Worm (Caenorhabditis elegans) whole organism, L4 larva: ENCODE measurements around the gene W05H9.2.
A peak's percentile ranks its signal among the peaks of the same experiment; 100 is the strongest.

Source experiments
- D1046.2 ChIP-seq: fragments of 200-800 bp; sonication (Bioruptor generic); IDR thresholded peaks from 2 replicates; pipeline ENCODE4 v1.3.6; 2022; ENCODE audit warnings: missing genetic modification characterization, missing compliant biosample characterization
- F10B5.3 ChIP-seq: sonication (generic microtip); optimal IDR thresholded peaks from 2 replicates; lab custom pipeline; 2016; ENCODE audit warnings: mild to moderate bottlenecking, missing genetic modification characterization, missing compliant biosample characterization
- F37D6.2 ChIP-seq: sonication (generic microtip); optimal IDR thresholded peaks from 2 replicates; lab custom pipeline; 2016; ENCODE audit warnings: mild to moderate bottlenecking, missing genetic modification characterization, missing compliant biosample characterization
- T26A8.4 ChIP-seq: fragments of 200-800 bp; sonication (Bioruptor generic); IDR thresholded peaks from 2 replicates; pipeline ENCODE4 v1.3.6; 2022; ENCODE audit warnings: missing genetic modification characterization, missing compliant biosample characterization
- Y48G9A.11 ChIP-seq: fragments of 200-800 bp; sonication (Bioruptor generic); IDR thresholded peaks from 2 replicates; pipeline ENCODE4 v1.3.6; 2022; ENCODE audit warnings: missing genetic modification reagents, missing genetic modification characterization, missing compliant biosample characterization
- Y75B8A.6 ChIP-seq: fragments of 200-800 bp; sonication (Bioruptor generic); IDR thresholded peaks from 2 replicates; pipeline ENCODE4 v1.3.6; 2022; ENCODE audit warnings: missing genetic modification reagents, missing genetic modification characterization, missing compliant biosample characterization
- aha-1 ChIP-seq: fragments of 150-350 bp; peaks from one replicate; lab custom pipeline; 2014; ENCODE audit warnings: missing biosample characterization, missing genetic modification characterization
- arid-1 ChIP-seq: fragments of 200-800 bp; sonication (Bioruptor generic); conservative IDR thresholded peaks from 2 replicates; pipeline ENCODE4 v1.3.6; 2022; ENCODE audit warnings: missing genetic modification reagents, missing genetic modification characterization, missing compliant biosample characterization
- ceh-28 ChIP-seq: fragments of 150-350 bp; optimal IDR thresholded peaks from 2 replicates; lab custom pipeline; 2014; ENCODE audit warnings: missing biosample characterization, missing genetic modification reagents, missing genetic modification characterization
- ceh-32 ChIP-seq: sonication (generic microtip); optimal IDR thresholded peaks from 2 replicates; lab custom pipeline; 2016; ENCODE audit warnings: mild to moderate bottlenecking, missing genetic modification characterization, missing compliant biosample characterization; ENCODE audit not compliant: poor library complexity
- ceh-82 ChIP-seq: sonication (generic microtip); optimal IDR thresholded peaks from 2 replicates; lab custom pipeline; 2017; ENCODE audit warnings: missing biosample characterization, missing genetic modification characterization
- daf-16 ChIP-seq, 3 experiments: sonication (generic microtip); optimal IDR thresholded peaks; 2 replicates each; lab custom pipeline; 2016 to 2017; ENCODE audit warnings: missing genetic modification characterization in 3 of 3, missing genetic modification reagents in 3 of 3, mild to moderate bottlenecking in 2 of 3, missing compliant biosample characterization in 2 of 3, missing biosample characterization in 1 of 3, moderate library complexity in 1 of 3
- dmd-6 ChIP-seq: fragments of 200-800 bp; sonication (Bioruptor generic); IDR thresholded peaks from 2 replicates; pipeline ENCODE4 v1.3.6; 2022; ENCODE audit warnings: missing genetic modification reagents, missing genetic modification characterization, missing compliant biosample characterization
- dmd-9 ChIP-seq: fragments of 200-800 bp; sonication (Bioruptor generic); IDR thresholded peaks from 2 replicates; pipeline ENCODE4 v1.3.6; 2022; ENCODE audit warnings: missing genetic modification reagents, missing genetic modification characterization, missing compliant biosample characterization
- dpl-1 ChIP-seq: fragments of 150-350 bp; optimal IDR thresholded peaks from 2 replicates; lab custom pipeline; 2014; ENCODE audit warnings: missing biosample characterization, missing genetic modification reagents, missing genetic modification characterization
- dve-1 ChIP-seq: sonication (generic microtip); optimal IDR thresholded peaks from 2 replicates; lab custom pipeline; 2017; ENCODE audit warnings: antibody characterized with exemption, mild to moderate bottlenecking, missing genetic modification characterization, missing compliant biosample characterization; ENCODE audit not compliant: insufficient read depth
- egl-27 ChIP-seq: sonication (generic microtip); optimal IDR thresholded peaks from 3 replicates; lab custom pipeline; 2017; ENCODE audit warnings: missing biosample characterization, missing genetic modification reagents, missing genetic modification characterization
- fkh-10 ChIP-seq: fragments of 150-350 bp; optimal IDR thresholded peaks from 2 replicates; lab custom pipeline; 2014; ENCODE audit warnings: missing biosample characterization, missing genetic modification reagents, missing genetic modification characterization
- gei-8 ChIP-seq: fragments of 200-800 bp; sonication (Bioruptor generic); optimal IDR thresholded peaks from 2 replicates; lab custom pipeline; 2018; ENCODE audit warnings: mild to moderate bottlenecking, missing genetic modification characterization, missing compliant biosample characterization
- hlh-11 ChIP-seq: fragments of 200-800 bp; sonication (Bioruptor generic); optimal IDR thresholded peaks from 2 replicates; lab custom pipeline; 2018; ENCODE audit warnings: mild to moderate bottlenecking, missing genetic modification characterization, missing compliant biosample characterization
- hlh-30 ChIP-seq: sonication (generic microtip); optimal IDR thresholded peaks from 2 replicates; lab custom pipeline; 2017; ENCODE audit warnings: antibody characterized with exemption, mild to moderate bottlenecking, missing genetic modification characterization, missing compliant biosample characterization; ENCODE audit not compliant: insufficient read depth
- hmg-1.1 ChIP-seq: fragments of 200-800 bp; sonication (Bioruptor generic); IDR thresholded peaks from 2 replicates; pipeline ENCODE4 v1.3.6; 2022; ENCODE audit warnings: missing genetic modification reagents, missing genetic modification characterization, missing compliant biosample characterization
- jun-1 ChIP-seq: fragments of 150-350 bp; optimal IDR thresholded peaks from 2 replicates; lab custom pipeline; 2014; ENCODE audit warnings: missing biosample characterization, missing genetic modification reagents, missing genetic modification characterization
- lin-13 ChIP-seq: fragments of 150-350 bp; optimal IDR thresholded peaks from 2 replicates; lab custom pipeline; 2014; ENCODE audit warnings: missing biosample characterization, missing genetic modification reagents, missing genetic modification characterization
- lsy-2 ChIP-seq, 2 experiments: fragments of 150-350 bp in 1 of 2; sonication (generic microtip) in 1 of 2; optimal IDR thresholded peaks; 2 replicates each; lab custom pipeline; 2014 to 2017; ENCODE audit warnings: missing biosample characterization in 2 of 2, missing genetic modification characterization in 2 of 2
- madf-9 ChIP-seq: fragments of 200-800 bp; sonication (Bioruptor generic); conservative IDR thresholded peaks from 2 replicates; pipeline ENCODE4 v1.3.6; 2022; ENCODE audit warnings: missing genetic modification reagents, missing genetic modification characterization, missing compliant biosample characterization
- mdl-1 ChIP-seq, 2 experiments: fragments of 150-350 bp in 1 of 2; sonication (generic microtip) in 1 of 2; optimal IDR thresholded peaks; 2 replicates each; lab custom pipeline; 2014 to 2017; ENCODE audit warnings: missing biosample characterization in 2 of 2, missing genetic modification characterization in 2 of 2
- mdt-29 ChIP-seq: fragments of 200-800 bp; sonication (Bioruptor generic); IDR thresholded peaks from 2 replicates; pipeline ENCODE4 v1.3.6; 2022; ENCODE audit warnings: missing genetic modification reagents, missing genetic modification characterization, missing compliant biosample characterization
- mep-1 ChIP-seq: fragments of 150-350 bp; sonication (generic microtip); optimal IDR thresholded peaks from 3 replicates; lab custom pipeline; 2014; ENCODE audit warnings: missing biosample characterization, missing genetic modification characterization
- mes-2 ChIP-seq: sonication (generic microtip); optimal IDR thresholded peaks from 2 replicates; lab custom pipeline; 2016; ENCODE audit warnings: missing genotype, mild to moderate bottlenecking, missing genetic modification characterization, missing compliant biosample characterization; ENCODE audit not compliant: poor library complexity, severe bottlenecking
- nhr-11 ChIP-seq: fragments of 150-350 bp; optimal IDR thresholded peaks from 2 replicates; lab custom pipeline; 2014; ENCODE audit warnings: missing biosample characterization, missing genetic modification characterization
- nhr-237 ChIP-seq: sonication (generic microtip); optimal IDR thresholded peaks from 2 replicates; lab custom pipeline; 2017; ENCODE audit warnings: missing biosample characterization, missing genetic modification characterization
- nhr-25 ChIP-seq: sonication (generic microtip); optimal IDR thresholded peaks from 2 replicates; lab custom pipeline; 2017; ENCODE audit warnings: missing genetic modification characterization, mild to moderate bottlenecking, missing compliant biosample characterization, antibody characterized with exemption, moderate library complexity, borderline replicate concordance; ENCODE audit not compliant: insufficient read depth
- nhr-28 ChIP-seq: fragments of 150-350 bp; optimal IDR thresholded peaks from 2 replicates; lab custom pipeline; 2014; ENCODE audit warnings: missing biosample characterization, missing genetic modification characterization
- nhr-41 ChIP-seq: fragments of 200-800 bp; sonication (Bioruptor generic); IDR thresholded peaks from 2 replicates; pipeline ENCODE4 v1.3.6; 2022; ENCODE audit warnings: missing genetic modification reagents, missing genetic modification characterization, missing compliant biosample characterization
- nhr-76 ChIP-seq: fragments of 150-350 bp; optimal IDR thresholded peaks from 2 replicates; lab custom pipeline; 2014; ENCODE audit warnings: missing biosample characterization, missing genetic modification characterization
- rbr-2 ChIP-seq: sonication (generic microtip); optimal IDR thresholded peaks from 2 replicates; lab custom pipeline; 2016; ENCODE audit warnings: missing genotype, missing genetic modification characterization, missing compliant biosample characterization
- skn-1 ChIP-seq: fragments of 150-350 bp; optimal IDR thresholded peaks from 2 replicates; lab custom pipeline; 2014; ENCODE audit warnings: missing biosample characterization, missing genetic modification characterization
- snpc-1.2 ChIP-seq: fragments of 200-800 bp; sonication (Bioruptor generic); IDR thresholded peaks from 2 replicates; pipeline ENCODE4 v1.3.6; 2022; ENCODE audit warnings: missing genetic modification reagents, missing genetic modification characterization, missing compliant biosample characterization
- spr-1 ChIP-seq: sonication (generic microtip); optimal IDR thresholded peaks from 2 replicates; lab custom pipeline; 2016; ENCODE audit warnings: mild to moderate bottlenecking, missing genetic modification characterization, missing compliant biosample characterization
- tag-97 ChIP-seq: fragments of 200-800 bp; sonication (Bioruptor generic); IDR thresholded peaks from 2 replicates; pipeline ENCODE4 v1.3.6; 2022; ENCODE audit warnings: missing genetic modification characterization, missing compliant biosample characterization
- tra-1 ChIP-seq: fragments of 200-800 bp; sonication (Bioruptor generic); IDR thresholded peaks from 2 replicates; pipeline ENCODE4 v1.3.6; 2022; ENCODE audit warnings: missing genetic modification reagents, missing genetic modification characterization, missing compliant biosample characterization
- unc-130 ChIP-seq: sonication (generic microtip); optimal IDR thresholded peaks from 2 replicates; lab custom pipeline; 2016; ENCODE audit warnings: missing genetic modification reagents, missing genetic modification characterization, missing compliant biosample characterization
- unc-39 ChIP-seq: sonication (generic microtip); optimal IDR thresholded peaks from 2 replicates; lab custom pipeline; 2017; ENCODE audit warnings: missing biosample characterization, missing genetic modification characterization
- unc-62 ChIP-seq, 3 experiments: fragments of 150-350 bp in 1 of 3; sonication (generic microtip); optimal IDR thresholded peaks in 2 of 3; peaks in 1 of 3; 1 replicate in 1 of 3; 2 replicates in 2 of 3; lab custom pipeline; 2014 to 2017; ENCODE audit warnings: missing biosample characterization in 3 of 3, missing genetic modification characterization in 3 of 3, missing genetic modification reagents in 3 of 3, missing genotype in 1 of 3
- zfp-2 ChIP-seq: sonication (generic microtip); optimal IDR thresholded peaks from 2 replicates; lab custom pipeline; 2016; ENCODE audit warnings: mild to moderate bottlenecking, missing genetic modification characterization, missing compliant biosample characterization
- zip-11 ChIP-seq: fragments of 200-800 bp; sonication (Bioruptor generic); IDR thresholded peaks from 2 replicates; pipeline ENCODE4 v1.3.6; 2022; ENCODE audit warnings: missing genetic modification characterization, missing compliant biosample characterization
- zip-2 ChIP-seq: fragments of 150-350 bp; optimal IDR thresholded peaks from 2 replicates; lab custom pipeline; 2014; ENCODE audit warnings: missing biosample characterization, missing genetic modification characterization

W05H9.2 gene

DNA sequence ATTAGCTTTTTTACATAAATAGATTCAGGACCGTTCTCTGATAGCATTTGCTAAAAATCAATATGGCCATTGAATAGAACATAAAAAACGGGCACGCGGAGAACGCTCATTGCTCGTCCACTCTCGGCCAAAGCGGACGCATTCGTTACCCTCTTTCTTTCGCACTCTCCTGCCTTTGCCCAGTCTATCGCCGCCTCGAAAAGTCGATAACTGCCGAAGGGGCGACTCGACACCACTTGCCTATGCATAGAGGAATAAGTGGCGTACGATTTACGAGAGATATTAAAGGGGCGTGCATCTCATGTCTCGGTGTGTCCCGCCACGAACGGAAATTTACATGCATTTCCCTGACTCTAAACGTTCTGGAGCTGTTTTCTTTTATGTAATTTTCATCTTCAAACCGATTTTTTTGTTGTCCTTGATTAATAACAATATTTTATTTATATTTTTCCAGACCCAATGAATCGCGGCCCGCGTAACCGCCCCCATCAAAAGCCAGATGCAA is 3.6 kb upstream of the W05H9.2 start, which contains the start of gene W05H9.4:
TSS of gene W05H9.4 (plus strand) at position 455 of the 505 bp plus-strand sequence.
- peak; percentile 74 for TF ChIP-seq hlh-30 (tag; lab: Kevin White, UChicago)
- TF ChIP-seq nhr-25 (tag; lab: Kevin White, UChicago) = peak; percentile 2
- no peak for TF ChIP-seq spr-1 (tag; lab: Kevin White, UChicago)
- no peak for TF ChIP-seq nhr-76 (tag; lab: Kevin White, UChicago)
- TF ChIP-seq ceh-32 = no peak
- no peak for TF ChIP-seq gei-8
- TF ChIP-seq dmd-9 (GFP tag; lab: Robert Waterston, UW) = no peak
- no peak for TF ChIP-seq dpl-1 (GFP tag; lab: Kevin White, UChicago)
- no peak for TF ChIP-seq zip-2 (tag; lab: Kevin White, UChicago)
- TF ChIP-seq F37D6.2 (tag; lab: Kevin White, UChicago) = no peak
- TF ChIP-seq unc-39 = no peak
- peak; percentile 97 for TF ChIP-seq aha-1 (tag; lab: Kevin White, UChicago)
- peak; percentile 22 for TF ChIP-seq dve-1 (tag; lab: Kevin White, UChicago)
- no peak for TF ChIP-seq nhr-41 (GFP tag; lab: Robert Waterston, UW)
- peak; percentile 65 for TF ChIP-seq ceh-28 (tag; lab: Kevin White, UChicago)
- no peak for TF ChIP-seq madf-9 (GFP tag; lab: Robert Waterston, UW)
- TF ChIP-seq hmg-1.1 (GFP tag; lab: Robert Waterston, UW) = peak; percentile 47; the same call in 1 of the 2 replicates
- TF ChIP-seq nhr-28 (tag; lab: Kevin White, UChicago) = no peak
- TF ChIP-seq arid-1 (GFP tag; lab: Robert Waterston, UW) = no peak; the same call in 1 of the 2 replicates
- TF ChIP-seq fkh-10 (GFP tag; lab: Kevin White, UChicago) = no peak
- TF ChIP-seq egl-27 = no peak
- peak in 1 of 2 experiments; percentile 44 for TF ChIP-seq lsy-2 (tag; optimal IDR thresholded peaks at IDR 0.05; lab: Kevin White, UChicago)
- TF ChIP-seq mes-2 (tag; lab: Kevin White, UChicago) = peak; percentile 39
- no peak for TF ChIP-seq ceh-82 (tag; lab: Kevin White, UChicago)
- TF ChIP-seq mep-1 (tag; lab: Kevin White, UChicago) = peak; percentile 44
- TF ChIP-seq nhr-237 (tag; lab: Kevin White, UChicago) = no peak
- TF ChIP-seq skn-1 (tag; lab: Kevin White, UChicago) = no peak
- no peak for TF ChIP-seq zip-11
- TF ChIP-seq hlh-11 (tag; lab: Kevin White, UChicago) = peak; percentile 53
- TF ChIP-seq T26A8.4 (GFP tag; lab: Robert Waterston, UW) = no peak
- peak in 1 of 2 experiments; percentile 33 for TF ChIP-seq mdl-1 (tag; optimal IDR thresholded peaks at IDR 0.05; lab: Kevin White, UChicago)
- TF ChIP-seq Y48G9A.11 (GFP tag; lab: Robert Waterston, UW) = no peak
- no peak for TF ChIP-seq D1046.2 (GFP tag; lab: Robert Waterston, UW)
- TF ChIP-seq lin-13 (GFP tag; lab: Kevin White, UChicago) = no peak
- peak; percentile 8; the same call in 1 of the 2 replicates for TF ChIP-seq dmd-6
- peak; percentile 48 for TF ChIP-seq rbr-2 (tag; lab: Kevin White, UChicago)
- 0 out of 2 replicates have a peak, but pooled peaks have one; percentile 8 for TF ChIP-seq snpc-1.2

DNA sequence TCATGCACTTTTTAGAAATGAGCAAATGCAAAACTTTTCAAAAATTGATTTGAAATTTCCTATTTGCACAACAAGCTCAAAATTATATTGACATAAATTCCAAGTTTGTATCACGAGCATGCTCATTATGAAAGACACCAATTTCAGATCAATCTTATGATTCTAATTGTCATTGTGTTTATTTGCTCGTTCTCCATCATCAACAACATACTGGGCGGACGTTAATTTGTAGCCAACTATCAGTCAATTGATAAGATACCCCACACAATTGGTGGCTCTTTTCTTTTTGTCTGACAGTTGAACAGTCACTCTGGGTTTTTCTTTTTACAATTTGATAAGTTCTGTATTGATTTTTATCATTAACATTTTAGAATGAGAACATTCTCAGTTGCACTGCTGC is 4.9 kb downstream of the W05H9.2 start, which contains the start of gene lro-1:
TSS of gene lro-1 (plus strand) at position 372 of the 400 bp plus-strand sequence.
- TF ChIP-seq hlh-11 (tag; lab: Kevin White, UChicago) (peak; percentile 89), Y75B8A.6 (GFP tag; lab: Robert Waterston, UW) (no peak), zip-11 (no peak), tag-97 (GFP tag; lab: Robert Waterston, UW) (no peak), D1046.2 (GFP tag; lab: Robert Waterston, UW) (no peak), T26A8.4 (GFP tag; lab: Robert Waterston, UW) (0 out of 2 replicates have a peak, but pooled peaks have one; percentile 11), aha-1 (tag; lab: Kevin White, UChicago) (peak; percentile 10), rbr-2 (tag; lab: Kevin White, UChicago) (no peak), unc-130 (GFP tag; lab: Kevin White, UChicago) (no peak), daf-16 (GFP tag; optimal IDR thresholded peaks at IDR 0.05; lab: Kevin White, UChicago) (peak in 1 of 2 experiments; percentile 85), daf-16 (tag; optimal IDR thresholded peaks at IDR 0.05; lab: Kevin White, UChicago) (peak; percentile 99), tra-1 (GFP tag; lab: Robert Waterston, UW) (0 out of 2 replicates have a peak, but pooled peaks have one; percentile 49), mdt-29 (GFP tag; lab: Robert Waterston, UW) (0 out of 2 replicates have a peak, but pooled peaks have one; percentile 15), F10B5.3 (tag; lab: Kevin White, UChicago) (no peak), nhr-11 (tag; lab: Kevin White, UChicago) (no peak), zfp-2 (tag; lab: Kevin White, UChicago) (no peak), jun-1 (tag; lab: Kevin White, UChicago) (no peak), unc-62 (GFP tag; optimal IDR thresholded peaks at IDR 0.05 in 1 of 2; lab: Kevin White, UChicago) (peak in 1 of 2 experiments; percentile 66), unc-62 (tag; optimal IDR thresholded peaks at IDR 0.05; lab: Kevin White, UChicago) (no peak), mes-2 (tag; lab: Kevin White, UChicago) (no peak)
